Fruit fly (Drosophila melanogaster): ENCODE results near the gene CG8915.

CG8915 gene

DNA sequence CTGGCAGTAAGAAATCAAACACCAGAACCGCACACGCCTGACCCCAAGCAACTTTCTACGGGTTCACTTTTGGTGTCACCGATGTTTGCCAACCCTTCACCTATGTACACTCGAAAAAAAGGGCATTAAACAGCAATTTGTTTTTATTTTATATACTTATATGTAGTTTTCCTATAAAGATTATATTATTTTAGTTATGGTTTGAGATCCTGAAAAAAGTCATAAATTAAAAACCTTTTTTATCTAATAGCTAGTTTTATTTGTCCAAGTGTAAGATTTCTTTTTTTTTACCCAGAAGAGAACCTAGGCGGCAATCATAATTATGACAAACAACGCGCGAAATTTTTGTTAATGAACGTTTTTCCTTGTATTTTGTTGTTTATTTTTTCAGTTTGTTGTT lies 48.6 kb upstream of the CG8915 start (continued):
- no peak for TF ChIP-seq CG11093 (GFP tag; IDR thresholded peaks at IDR 0.05)
- no peak for TF ChIP-seq CG3847 (GFP tag; IDR thresholded peaks at IDR 0.05)
- TF ChIP-seq CG17328 (GFP tag; IDR thresholded peaks at IDR 0.05) = 0 out of 2 replicates have a peak, but pooled peaks have one; percentile 57
- TF ChIP-seq CG10431 (GFP tag; optimal IDR thresholded peaks at IDR 0.05) = no peak
- no peak for TF ChIP-seq ATbp (GFP tag; optimal IDR thresholded peaks at IDR 0.05)
- TF ChIP-seq Opbp (GFP tag; IDR thresholded peaks at IDR 0.05; ENCODE audit: partially characterized antibody) = no peak
- TF ChIP-seq ewg (GFP tag; optimal IDR thresholded peaks at IDR 0.05) = peak; percentile 0
- TF ChIP-seq gfzf (GFP tag; optimal IDR thresholded peaks at IDR 0.05) = no peak
- TF ChIP-seq fd3F (GFP tag; optimal IDR thresholded peaks at IDR 0.05) = peak; percentile 59
- peak; percentile 74 for TF ChIP-seq Xrp1 (GFP tag; IDR thresholded peaks at IDR 0.05)
- no peak for TF ChIP-seq crol (GFP tag; IDR thresholded peaks at IDR 0.05)
- TF ChIP-seq CG2889 (GFP tag; IDR thresholded peaks at IDR 0.05) = no peak
- peak; percentile 37 for TF ChIP-seq tio (GFP tag; optimal IDR thresholded peaks at IDR 0.05)
- peak; percentile 50 for TF ChIP-seq zen (tag; optimal IDR thresholded peaks at IDR 0.05)
- no peak for TF ChIP-seq salm (tag; optimal IDR thresholded peaks at IDR 0.05)
- TF ChIP-seq ken (GFP tag; IDR thresholded peaks at IDR 0.05) = no peak
- peak in 1 of 2 experiments; percentile 36 for TF ChIP-seq dpn (GFP tag; optimal IDR thresholded peaks at IDR 0.05)
- TF ChIP-seq Abd-B (GFP tag; optimal IDR thresholded peaks at IDR 0.05) = no peak
- peak; percentile 85 for TF ChIP-seq Ets65A (GFP tag)
- no peak for TF ChIP-seq Neu2 (GFP tag; optimal IDR thresholded peaks at IDR 0.05; ENCODE audit: borderline replicate concordance)
- no peak for TF ChIP-seq nom (GFP tag; optimal IDR thresholded peaks at IDR 0.05)
- TF ChIP-seq Gug (GFP tag; IDR thresholded peaks at IDR 0.05) = no peak
- peak; percentile 49 for TF ChIP-seq HHEX (GFP tag; optimal IDR thresholded peaks at IDR 0.05)
- TF ChIP-seq dimm (GFP tag; IDR thresholded peaks at IDR 0.05) = no peak
- TF ChIP-seq sens-2 (GFP tag; IDR thresholded peaks at IDR 0.05) = no peak
- TF ChIP-seq CG10147 (GFP tag; optimal IDR thresholded peaks at IDR 0.05) = no peak
- peak; percentile 33 for TF ChIP-seq Hr3 (GFP tag; optimal IDR thresholded peaks at IDR 0.05)
- peak; percentile 24 for TF ChIP-seq Oli (tag; optimal IDR thresholded peaks at IDR 0.05)
- TF ChIP-seq Pdp1 (GFP tag; optimal IDR thresholded peaks at IDR 0.05) = no peak
- no peak for TF ChIP-seq Atf-2 (GFP tag; optimal IDR thresholded peaks at IDR 0.05)
- peak; percentile 50 for TF ChIP-seq CG18599 (GFP tag; optimal IDR thresholded peaks at IDR 0.05)
- no peak for TF ChIP-seq prd (optimal IDR thresholded peaks at IDR 0.05)
- TF ChIP-seq prd (GFP tag; IDR thresholded peaks at IDR 0.05) = peak; percentile 76
- TF ChIP-seq fd102C (GFP tag; optimal IDR thresholded peaks at IDR 0.05) = no peak
- TF ChIP-seq Atf3 (GFP tag; optimal IDR thresholded peaks at IDR 0.05) = no peak
- no peak for TF ChIP-seq Hmr (GFP tag; optimal IDR thresholded peaks at IDR 0.05)
- no peak for TF ChIP-seq Dp (GFP tag; optimal IDR thresholded peaks at IDR 0.05)
- TF ChIP-seq CG15269 (tag; optimal IDR thresholded peaks at IDR 0.05) = peak; percentile 36
- TF ChIP-seq Lim3 (GFP tag; IDR thresholded peaks at IDR 0.05) = no peak
- no peak for TF ChIP-seq CG8478 (optimal IDR thresholded peaks at IDR 0.05)
- TF ChIP-seq CG31441 (GFP tag; IDR thresholded peaks at IDR 0.05) = peak; percentile 78
- no peak for TF ChIP-seq nerfin-2 (GFP tag; IDR thresholded peaks at IDR 0.05; ENCODE audit: partially characterized antibody)
- no peak for TF ChIP-seq abd-A (tag; optimal IDR thresholded peaks at IDR 0.05)
- no peak for TF ChIP-seq CG15073 (GFP tag; optimal IDR thresholded peaks at IDR 0.05)
- TF ChIP-seq CG6813 (GFP tag; optimal IDR thresholded peaks at IDR 0.05) = peak; percentile 2
- TF ChIP-seq Ets97D (GFP tag; optimal IDR thresholded peaks at IDR 0.05) = no peak
- no peak for TF ChIP-seq CG12744 (GFP tag; optimal IDR thresholded peaks at IDR 0.05)
- TF ChIP-seq ind (GFP tag; optimal IDR thresholded peaks at IDR 0.05) = peak; percentile 46
- no peak for TF ChIP-seq jumu (GFP tag; optimal IDR thresholded peaks at IDR 0.05)
- peak in 1 of 2 experiments; percentile 57 for TF ChIP-seq bsh (GFP tag; optimal IDR thresholded peaks at IDR 0.05)
- TF ChIP-seq CG12155 (GFP tag; optimal IDR thresholded peaks at IDR 0.05) = no peak
